Fruit fly (Drosophila melanogaster): Measurements from ENCODE around the gene CG31751.
A peak's percentile ranks its signal among the peaks of the same experiment; 100 is the strongest.

The CG31751 gene

DNA sequence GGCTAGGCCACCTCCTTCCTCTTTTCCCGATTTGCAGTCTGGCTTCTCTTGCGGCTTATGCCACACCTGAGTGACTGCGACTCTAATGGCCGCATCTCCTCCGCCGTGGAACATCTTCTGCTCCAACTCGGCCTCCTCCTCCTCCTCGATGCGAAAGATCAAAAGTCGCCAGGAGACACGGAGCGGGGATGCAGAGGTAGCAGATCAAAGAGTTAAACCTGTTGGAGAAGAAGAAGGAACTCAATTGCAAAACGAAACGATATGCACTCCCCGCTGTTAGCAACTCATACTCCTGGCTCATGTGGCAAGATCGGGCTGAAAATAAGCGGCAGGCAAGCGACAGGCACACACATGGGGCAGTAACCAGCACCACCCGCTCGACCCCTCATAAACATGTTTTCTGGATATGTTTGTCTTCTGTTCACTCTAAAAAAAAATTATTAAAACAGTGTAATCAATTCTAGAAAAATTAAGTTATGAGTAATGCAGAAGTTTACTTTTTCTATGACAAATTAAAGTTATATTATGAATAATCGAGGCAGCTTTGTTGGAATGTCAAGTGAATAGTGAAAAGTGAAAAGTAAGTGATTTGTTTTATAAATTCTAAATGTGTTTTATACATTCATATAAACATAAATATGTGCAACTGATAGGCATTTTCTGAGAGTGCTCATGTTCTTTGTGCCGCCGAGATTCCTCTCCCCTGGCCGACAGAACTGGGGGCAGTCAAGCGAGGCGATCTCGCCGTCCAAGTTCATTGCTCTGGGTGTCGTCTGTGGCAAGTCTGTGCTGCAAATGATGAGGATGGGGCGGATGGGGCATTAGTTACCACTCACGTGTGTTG, 12.1 kb upstream of the CG31751 start:
- TF ChIP-seq Stat92E (GFP tag; optimal IDR thresholded peaks at IDR 0.05) (no peak), sens (GFP tag) (peak; percentile 63), lbe (GFP tag; optimal IDR thresholded peaks at IDR 0.05) (peak; percentile 62), Gsc (GFP tag; IDR thresholded peaks at IDR 0.05) (no peak), Mrtf (GFP tag; IDR thresholded peaks at IDR 0.05) (no peak), Optix (GFP tag; IDR thresholded peaks at IDR 0.05) (0 out of 3 replicates have a peak, but pooled peaks have one; percentile 17), Drgx (GFP tag; IDR thresholded peaks at IDR 0.05) (peak; percentile 27; the same call in 1 of the 2 replicates), corto (GFP tag; optimal IDR thresholded peaks at IDR 0.05) (peak; percentile 48), bsh (GFP tag; optimal IDR thresholded peaks at IDR 0.05) (peak; percentile 10 to 58), gcm2 (GFP tag; optimal IDR thresholded peaks at IDR 0.05) (no peak), Ets65A (GFP tag) (peak; percentile 78), nom (GFP tag; optimal IDR thresholded peaks at IDR 0.05) (peak; percentile 78), twi (tag; optimal IDR thresholded peaks at IDR 0.05) (peak; percentile 95)

dm6 chr2L:18665952-18666606, 10.9 kb upstream of the CG31751 start:
- peak; percentile 45 to 57 for TF ChIP-seq dpn (GFP tag; optimal IDR thresholded peaks at IDR 0.05)
- no peak for TF ChIP-seq usp (GFP tag; optimal IDR thresholded peaks at IDR 0.05)
- TF ChIP-seq croc (GFP tag; conservative IDR thresholded peaks at IDR 0.05), result no peak
- TF ChIP-seq Dek (tag; optimal IDR thresholded peaks at IDR 0.05), result peak; percentile 8
- TF ChIP-seq bab2 (GFP tag; optimal IDR thresholded peaks at IDR 0.05), result peak; percentile 43
- TF ChIP-seq CG4707 (GFP tag; optimal IDR thresholded peaks at IDR 0.05), result peak; percentile 21
- no peak for TF ChIP-seq CG17328 (GFP tag; IDR thresholded peaks at IDR 0.05)
- peak; percentile 34 for TF ChIP-seq CG4424 (GFP tag; optimal IDR thresholded peaks at IDR 0.05)
- no peak for TF ChIP-seq Bdp1 (GFP tag; optimal IDR thresholded peaks at IDR 0.05)
- TF ChIP-seq en (GFP tag; optimal IDR thresholded peaks at IDR 0.05), result peak; percentile 5
- TF ChIP-seq CG18619 (GFP tag; optimal IDR thresholded peaks at IDR 0.05), result peak; percentile 19
- TF ChIP-seq lab (GFP tag; optimal IDR thresholded peaks at IDR 0.05), result peak; percentile 9
- TF ChIP-seq CG9215 (GFP tag; IDR thresholded peaks at IDR 0.05), result no peak
- TF ChIP-seq CG7963 (GFP tag; IDR thresholded peaks at IDR 0.05; ENCODE audit: partially characterized antibody), result no peak
- TF ChIP-seq CG8944 (GFP tag; optimal IDR thresholded peaks at IDR 0.05), result peak; percentile 20
- TF ChIP-seq CG34376 (GFP tag; optimal IDR thresholded peaks at IDR 0.05), result no peak
- TF ChIP-seq slp2 (GFP tag; optimal IDR thresholded peaks at IDR 0.05), result peak; percentile 6
- TF ChIP-seq chif (GFP tag; optimal IDR thresholded peaks at IDR 0.05), result peak in 1 of 2 experiments; percentile 73
- TF ChIP-seq lola (GFP tag; optimal IDR thresholded peaks at IDR 0.05), result no peak
- no peak for TF ChIP-seq Trl (optimal IDR thresholded peaks at IDR 0.05)
- peak; percentile 45 for TF ChIP-seq Trl (GFP tag; optimal IDR thresholded peaks at IDR 0.05)
- no peak for TF ChIP-seq CG6683 (GFP tag; optimal IDR thresholded peaks at IDR 0.05)
- TF ChIP-seq stwl (tag; optimal IDR thresholded peaks at IDR 0.05), result peak; percentile 96
- peak; percentile 48 for TF ChIP-seq mam (GFP tag; optimal IDR thresholded peaks at IDR 0.05)
- peak; percentile 8 for TF ChIP-seq CG31365 (tag; optimal IDR thresholded peaks at IDR 0.05)
- TF ChIP-seq CG17912 (GFP tag; optimal IDR thresholded peaks at IDR 0.05), result no peak
- no peak for TF ChIP-seq CG11504 (tag; optimal IDR thresholded peaks at IDR 0.05)
- TF ChIP-seq Kr (GFP tag; optimal IDR thresholded peaks at IDR 0.05), result no peak
- peak; percentile 82 for TF ChIP-seq NFAT (GFP tag; IDR thresholded peaks at IDR 0.05)
- peak; percentile 33 for TF ChIP-seq pb (GFP tag; optimal IDR thresholded peaks at IDR 0.05)
- peak; percentile 73 for TF ChIP-seq CG9932 (GFP tag; IDR thresholded peaks at IDR 0.05)
- peak; percentile 28; the same call in 1 of the 2 replicates for TF ChIP-seq HLH3B (GFP tag; IDR thresholded peaks at IDR 0.05)
- TF ChIP-seq CG2199 (GFP tag; IDR thresholded peaks at IDR 0.05), result peak; percentile 95
- TF ChIP-seq dysf (GFP tag; IDR thresholded peaks at IDR 0.05), result peak; percentile 61; the same call in 2 of the 3 replicates
- TF ChIP-seq CG30403 (GFP tag; optimal IDR thresholded peaks at IDR 0.05), result peak; percentile 60

Measured in whole organism, embryonic.